Worm (Caenorhabditis elegans) whole organism, young adult: ENCODE measurements around the gene H38K22.6.

Experiments used
- B0019.2 ChIP-seq: fragments of 200-800 bp; sonication (Bioruptor generic); conservative IDR thresholded peaks from 2 replicates; pipeline ENCODE4 v1.3.6; 2022; ENCODE audit warnings: missing genetic modification reagents, missing genetic modification characterization, missing compliant biosample characterization
- B0035.1 ChIP-seq: sonication (generic microtip); optimal IDR thresholded peaks from 2 replicates; lab custom pipeline; 2016; ENCODE audit warnings: missing genetic modification characterization, mild to moderate bottlenecking, missing compliant biosample characterization, missing genotype, missing genetic modification reagents
- B0261.1 ChIP-seq: sonication (generic microtip); optimal IDR thresholded peaks from 2 replicates; lab custom pipeline; 2016; ENCODE audit warnings: mild to moderate bottlenecking, missing genetic modification characterization, moderate library complexity, missing compliant biosample characterization
- C17E4.6 ChIP-seq: fragments of 200-800 bp; sonication (Bioruptor generic); IDR thresholded peaks from 2 replicates; pipeline ENCODE4 v1.3.6; 2022; ENCODE audit warnings: missing genetic modification reagents, missing genetic modification characterization, missing compliant biosample characterization
- F22D6.2 ChIP-seq: sonication (generic microtip); optimal IDR thresholded peaks from 2 replicates; lab custom pipeline; 2016; ENCODE audit warnings: mild to moderate bottlenecking, missing genetic modification characterization, missing compliant biosample characterization
- F23B12.7 ChIP-seq: sonication (generic microtip); optimal IDR thresholded peaks from 2 replicates; lab custom pipeline; 2017; ENCODE audit warnings: missing genetic modification characterization, mild to moderate bottlenecking, missing compliant biosample characterization, antibody characterized with exemption, moderate library complexity; ENCODE audit not compliant: insufficient read depth
- F39B2.1 ChIP-seq: fragments of 200-800 bp; sonication (Bioruptor generic); IDR thresholded peaks from 2 replicates; pipeline ENCODE4 v1.3.6; 2022; ENCODE audit warnings: missing genetic modification reagents, missing genetic modification characterization, missing compliant biosample characterization
- F57A8.1 ChIP-seq: fragments of 200-800 bp; sonication (Bioruptor generic); optimal IDR thresholded peaks from 2 replicates; lab custom pipeline; 2018; ENCODE audit warnings: mild to moderate bottlenecking, missing genetic modification characterization, moderate library complexity, missing compliant biosample characterization
- F57C9.4 ChIP-seq: sonication (generic microtip); optimal IDR thresholded peaks from 2 replicates; lab custom pipeline; 2017; ENCODE audit warnings: mild to moderate bottlenecking, missing genetic modification characterization, missing compliant biosample characterization
- K11D2.4 ChIP-seq: fragments of 200-800 bp; sonication (Bioruptor generic); IDR thresholded peaks from 2 replicates; pipeline ENCODE4 v1.3.6; 2022; ENCODE audit warnings: missing genetic modification reagents, missing genetic modification characterization, missing compliant biosample characterization
- Y53F4B.3 ChIP-seq: fragments of 200-800 bp; sonication (Bioruptor generic); IDR thresholded peaks from 2 replicates; pipeline ENCODE4 v1.3.6; 2022; ENCODE audit warnings: missing genetic modification reagents, missing genetic modification characterization, missing compliant biosample characterization
- Y53G8AR.9 ChIP-seq: fragments of 200-800 bp; sonication (Bioruptor generic); conservative IDR thresholded peaks from 2 replicates; pipeline ENCODE4 v1.3.6; 2022; ENCODE audit warnings: missing genetic modification reagents, missing genetic modification characterization, missing compliant biosample characterization
- Y67H2A.10 ChIP-seq: fragments of 200-800 bp; sonication (Bioruptor generic); conservative IDR thresholded peaks from 2 replicates; pipeline ENCODE4 v1.3.6; 2022; ENCODE audit warnings: missing genetic modification reagents, missing genetic modification characterization, missing compliant biosample characterization
- Y95B8A.8 ChIP-seq: fragments of 200-800 bp; sonication (Bioruptor generic); IDR thresholded peaks from 2 replicates; pipeline ENCODE4 v1.3.6; 2022; ENCODE audit warnings: missing genetic modification reagents, missing genetic modification characterization, missing compliant biosample characterization
- ZK185.1 ChIP-seq: sonication (generic microtip); optimal IDR thresholded peaks from 2 replicates; lab custom pipeline; 2016; ENCODE audit warnings: mild to moderate bottlenecking, missing genetic modification characterization, missing compliant biosample characterization; ENCODE audit not compliant: poor library complexity, severe bottlenecking
- aptf-2 ChIP-seq: fragments of 200-800 bp; sonication (Bioruptor generic); conservative IDR thresholded peaks from 2 replicates; pipeline ENCODE4 v1.3.6; 2022; ENCODE audit warnings: missing genetic modification reagents, missing genetic modification characterization, missing compliant biosample characterization
- atf-7 ChIP-seq: sonication (generic microtip); optimal IDR thresholded peaks from 2 replicates; lab custom pipeline; 2017; ENCODE audit warnings: mild to moderate bottlenecking, missing genetic modification characterization, missing compliant biosample characterization
- athp-1 ChIP-seq: sonication (generic microtip); optimal IDR thresholded peaks from 2 replicates; lab custom pipeline; 2017; ENCODE audit warnings: mild to moderate bottlenecking, missing genetic modification characterization, missing compliant biosample characterization
- attf-6 ChIP-seq: fragments of 200-800 bp; sonication (Bioruptor generic); IDR thresholded peaks from 2 replicates; pipeline ENCODE4 v1.3.6; 2022; ENCODE audit warnings: missing genetic modification reagents, missing genetic modification characterization, missing compliant biosample characterization
- ceh-58 ChIP-seq: fragments of 200-800 bp; sonication (Bioruptor generic); IDR thresholded peaks from 2 replicates; pipeline ENCODE4 v1.3.6; 2022; ENCODE audit warnings: missing genetic modification characterization, missing compliant biosample characterization
- ceh-79 ChIP-seq: sonication (generic microtip); optimal IDR thresholded peaks from 2 replicates; lab custom pipeline; 2017; ENCODE audit warnings: mild to moderate bottlenecking, missing genetic modification characterization, missing compliant biosample characterization
- chd-7 ChIP-seq: sonication (generic microtip); optimal IDR thresholded peaks from 2 replicates; lab custom pipeline; 2016; ENCODE audit warnings: mild to moderate bottlenecking, missing genetic modification characterization, moderate library complexity, missing compliant biosample characterization
- egl-18 ChIP-seq: fragments of 200-800 bp; sonication (Bioruptor generic); IDR thresholded peaks from 2 replicates; pipeline ENCODE4 v1.3.6; 2022; ENCODE audit warnings: missing genetic modification reagents, missing genetic modification characterization, missing compliant biosample characterization
- ets-4 ChIP-seq: fragments of 200-800 bp; sonication (Bioruptor generic); optimal IDR thresholded peaks from 2 replicates; lab custom pipeline; 2018; ENCODE audit warnings: mild to moderate bottlenecking, missing genetic modification characterization, missing compliant biosample characterization
- gei-17 ChIP-seq: fragments of 200-800 bp; sonication (Bioruptor generic); optimal IDR thresholded peaks from 2 replicates; lab custom pipeline; 2018; ENCODE audit warnings: mild to moderate bottlenecking, missing genetic modification characterization, missing compliant biosample characterization
- hmg-1.2 ChIP-seq: fragments of 200-800 bp; sonication (Bioruptor generic); IDR thresholded peaks from 2 replicates; pipeline ENCODE4 v1.3.6; 2022; ENCODE audit warnings: missing genetic modification reagents, missing genetic modification characterization, missing compliant biosample characterization
- lin-35 ChIP-seq, 3 experiments: fragments of 150-350 bp in 2 of 3; sonication (generic microtip) in 1 of 3; optimal IDR thresholded peaks; 2 replicates each; lab custom pipeline; 2014 to 2018; ENCODE audit warnings: missing biosample characterization in 3 of 3, missing genetic modification characterization in 3 of 3, missing genetic modification reagents in 3 of 3
- lsl-1 ChIP-seq: fragments of 200-800 bp; sonication (Bioruptor generic); optimal IDR thresholded peaks from 2 replicates; lab custom pipeline; 2018; ENCODE audit warnings: mild to moderate bottlenecking, missing genetic modification characterization, moderate library complexity, missing compliant biosample characterization
- mes-4 ChIP-seq: sonication (generic microtip); optimal IDR thresholded peaks from 2 replicates; lab custom pipeline; 2016; ENCODE audit warnings: missing genotype, missing genetic modification characterization, missing compliant biosample characterization
- mxl-1 ChIP-seq: sonication (generic microtip); optimal IDR thresholded peaks from 2 replicates; lab custom pipeline; 2016; ENCODE audit warnings: missing genetic modification characterization, missing compliant biosample characterization
- nhr-120 ChIP-seq: fragments of 200-800 bp; sonication (Bioruptor generic); IDR thresholded peaks from 2 replicates; pipeline ENCODE4 v1.3.6; 2022; ENCODE audit warnings: missing genetic modification characterization, missing compliant biosample characterization
- nhr-90 ChIP-seq: sonication (generic microtip); optimal IDR thresholded peaks from 2 replicates; lab custom pipeline; 2016; ENCODE audit warnings: missing genotype, mild to moderate bottlenecking, missing genetic modification characterization, missing compliant biosample characterization
- pbrm-1 ChIP-seq: fragments of 200-800 bp; sonication (Bioruptor generic); IDR thresholded peaks from 2 replicates; pipeline ENCODE4 v1.3.6; 2022; ENCODE audit warnings: missing genetic modification reagents, missing genetic modification characterization, missing compliant biosample characterization
- rcor-1 ChIP-seq: fragments of 200-800 bp; sonication (Bioruptor generic); IDR thresholded peaks from 2 replicates; pipeline ENCODE4 v1.3.6; 2022; ENCODE audit warnings: missing genetic modification reagents, missing genetic modification characterization, missing compliant biosample characterization
- repo-1 ChIP-seq: sonication (generic microtip); optimal IDR thresholded peaks from 2 replicates; lab custom pipeline; 2017; ENCODE audit warnings: mild to moderate bottlenecking, missing genetic modification characterization, missing compliant biosample characterization
- rpc-1 ChIP-seq, 2 experiments: fragments of 150-350 bp in 1 of 2; sonication (generic microtip) in 1 of 2; optimal IDR thresholded peaks; 2 replicates each; lab custom pipeline; 2014 to 2018; ENCODE audit warnings: missing biosample characterization in 1 of 2, missing genetic modification characterization in 1 of 2, missing genetic modification reagents in 1 of 2, missing genotype in 1 of 2
- sdz-38 ChIP-seq: sonication (generic microtip); optimal IDR thresholded peaks from 2 replicates; lab custom pipeline; 2016; ENCODE audit warnings: missing genotype, missing genetic modification characterization, missing compliant biosample characterization
- sea-2 ChIP-seq: fragments of 200-800 bp; sonication (Bioruptor generic); IDR thresholded peaks from 2 replicates; pipeline ENCODE4 v1.3.6; 2022; ENCODE audit warnings: missing genetic modification characterization, missing compliant biosample characterization
- snpc-1.3 ChIP-seq: sonication (generic microtip); optimal IDR thresholded peaks from 2 replicates; lab custom pipeline; 2017; ENCODE audit warnings: missing genetic modification characterization, mild to moderate bottlenecking, missing compliant biosample characterization, antibody characterized with exemption, moderate library complexity, missing genotype, missing genetic modification reagents; ENCODE audit not compliant: insufficient read depth
- snpc-3.4 ChIP-seq: sonication (generic microtip); optimal IDR thresholded peaks from 2 replicates; lab custom pipeline; 2017; ENCODE audit warnings: missing genetic modification characterization, mild to moderate bottlenecking, missing compliant biosample characterization, antibody characterized with exemption, moderate library complexity, missing genotype, missing genetic modification reagents
- tbp1 ChIP-seq: fragments of 200-800 bp; sonication (Bioruptor generic); optimal IDR thresholded peaks from 2 replicates; lab custom pipeline; 2018; ENCODE audit warnings: mild to moderate bottlenecking, missing genetic modification characterization, missing compliant biosample characterization
- tbx-9 ChIP-seq: sonication (generic microtip); optimal IDR thresholded peaks from 2 replicates; lab custom pipeline; 2016; ENCODE audit warnings: borderline replicate concordance, missing genetic modification characterization, inconsistent platforms, missing compliant biosample characterization
- unc-62 ChIP-seq: fragments of 150-350 bp; optimal IDR thresholded peaks from 2 replicates; lab custom pipeline; 2014; ENCODE audit warnings: missing biosample characterization, missing genetic modification reagents, missing genetic modification characterization
- zim-3 ChIP-seq: sonication (generic microtip); optimal IDR thresholded peaks from 2 replicates; lab custom pipeline; 2017; ENCODE audit warnings: mild to moderate bottlenecking, missing genetic modification characterization, moderate library complexity, missing compliant biosample characterization
- ztf-25 ChIP-seq: fragments of 200-800 bp; sonication (Bioruptor generic); IDR thresholded peaks from 2 replicates; pipeline ENCODE4 v1.3.6; 2022; ENCODE audit warnings: missing genetic modification reagents, missing genetic modification characterization, missing compliant biosample characterization
- ztf-28 ChIP-seq: fragments of 200-800 bp; sonication (Bioruptor generic); IDR thresholded peaks from 2 replicates; pipeline ENCODE4 v1.3.6; 2022; ENCODE audit warnings: missing genetic modification reagents, missing genetic modification characterization, missing compliant biosample characterization
- ztf-3 ChIP-seq: fragments of 200-800 bp; sonication (Bioruptor generic); optimal IDR thresholded peaks from 2 replicates; lab custom pipeline; 2018; ENCODE audit warnings: mild to moderate bottlenecking, missing genetic modification characterization, missing compliant biosample characterization

The H38K22.6 gene

ce11 chrIII:4281955-4282618 lies 38.1 kb upstream of the H38K22.6 start (continued):
- TF ChIP-seq F22D6.2 = peak; percentile 96
- TF ChIP-seq sea-2 (GFP tag; lab: Robert Waterston, UW) = peak; percentile 86; the same call in 1 of the 2 replicates
- TF ChIP-seq Y53F4B.3 (GFP tag; lab: Robert Waterston, UW) = no peak
- peak; percentile 96 for TF ChIP-seq K11D2.4 (GFP tag; lab: Robert Waterston, UW)
- peak; percentile 58 for TF ChIP-seq ets-4 (GFP tag; lab: Kevin White, UChicago)
- no peak for TF ChIP-seq ztf-25 (GFP tag; lab: Robert Waterston, UW)
- peak; percentile 92 for TF ChIP-seq Y53G8AR.9 (GFP tag; lab: Robert Waterston, UW)
- TF ChIP-seq F23B12.7 (tag; lab: Kevin White, UChicago) = no peak
- TF ChIP-seq snpc-3.4 (tag; lab: Kevin White, UChicago) = peak; percentile 1
- peak; percentile 52; the same call in 1 of the 2 replicates for TF ChIP-seq C17E4.6 (GFP tag; lab: Robert Waterston, UW)
- TF ChIP-seq ztf-3 (GFP tag; lab: Kevin White, UChicago) = peak; percentile 93
- peak; percentile 100 for TF ChIP-seq chd-7 (tag; lab: Kevin White, UChicago)
- peak; percentile 92 for TF ChIP-seq hmg-1.2
- TF ChIP-seq Y67H2A.10 = no peak; the same call in 1 of the 2 replicates
- no peak for TF ChIP-seq B0019.2 (GFP tag; lab: Robert Waterston, UW)
- peak; percentile 73; the same call in 1 of the 2 replicates for TF ChIP-seq egl-18 (GFP tag; lab: Robert Waterston, UW)
- TF ChIP-seq atf-7 (tag; lab: Kevin White, UChicago) = peak; percentile 100
- no peak for TF ChIP-seq attf-6 (GFP tag; lab: Robert Waterston, UW)
- 0 out of 2 replicates have a peak, but pooled peaks have one; percentile 11 for TF ChIP-seq ztf-28
- TF ChIP-seq aptf-2 (GFP tag; lab: Robert Waterston, UW) = 0 out of 2 replicates have a peak, but pooled peaks have one; percentile 31
- no peak for TF ChIP-seq ceh-79
- peak; percentile 24 for TF ChIP-seq ZK185.1 (tag; lab: Kevin White, UChicago)
- no peak for TF ChIP-seq F57C9.4 (tag; lab: Kevin White, UChicago)
- no peak for TF ChIP-seq ceh-58 (GFP tag; lab: Robert Waterston, UW)
- TF ChIP-seq B0035.1 = peak; percentile 89
- TF ChIP-seq lsl-1 (GFP tag; lab: Kevin White, UChicago) = no peak
- TF ChIP-seq tbx-9 (tag; lab: Kevin White, UChicago) = no peak
- peak; percentile 79 for TF ChIP-seq rcor-1 (GFP tag; lab: Robert Waterston, UW)
- TF ChIP-seq sdz-38 (tag; lab: Kevin White, UChicago) = no peak
- TF ChIP-seq F39B2.1 (GFP tag; lab: Robert Waterston, UW) = no peak
- peak; percentile 72 for TF ChIP-seq tbp1 (GFP tag; lab: Kevin White, UChicago)
- TF ChIP-seq lin-35 (GFP tag; optimal IDR thresholded peaks at IDR 0.05; lab: Kevin White, UChicago) = peak in 2 of 3 experiments; percentile 42 to 89
- peak; percentile 94 for TF ChIP-seq gei-17 (GFP tag; lab: Kevin White, UChicago)
- peak; percentile 25 for TF ChIP-seq B0261.1 (tag; lab: Kevin White, UChicago)
- peak; percentile 34 for TF ChIP-seq F57A8.1 (GFP tag; lab: Kevin White, UChicago)
- peak; percentile 96 for TF ChIP-seq athp-1 (tag; lab: Kevin White, UChicago)
- TF ChIP-seq mes-4 (tag; lab: Kevin White, UChicago) = no peak
- peak; percentile 67; the same call in 1 of the 2 replicates for TF ChIP-seq Y95B8A.8 (GFP tag; lab: Robert Waterston, UW)
- peak; percentile 92 for TF ChIP-seq pbrm-1
- peak; percentile 89 for TF ChIP-seq nhr-90 (tag; lab: Kevin White, UChicago)
- TF ChIP-seq snpc-1.3 (tag; lab: Kevin White, UChicago) = no peak
- TF ChIP-seq repo-1 (tag; lab: Kevin White, UChicago) = peak; percentile 94
- TF ChIP-seq nhr-120 (GFP tag; lab: Robert Waterston, UW) = no peak
- TF ChIP-seq zim-3 (tag; lab: Kevin White, UChicago) = peak; percentile 41
- no peak for TF ChIP-seq mxl-1 (tag; lab: Kevin White, UChicago)
- peak; percentile 93 for TF ChIP-seq unc-62 (GFP tag; lab: Kevin White, UChicago)
- no peak for TF ChIP-seq rpc-1 (optimal IDR thresholded peaks at IDR 0.05; lab: Kevin White, UChicago)
- TF ChIP-seq rpc-1 (tag; optimal IDR thresholded peaks at IDR 0.05; lab: Kevin White, UChicago) = no peak
